Worm (Caenorhabditis elegans) whole organism, L4 larva: ENCODE data around the gene Y38E10A.8.

Source experiments
- F10B5.3 ChIP-seq: sonication (generic microtip); optimal IDR thresholded peaks from 2 replicates; lab custom pipeline; 2016; ENCODE audit warnings: mild to moderate bottlenecking, missing genetic modification characterization, missing compliant biosample characterization
- F37D6.2 ChIP-seq: sonication (generic microtip); optimal IDR thresholded peaks from 2 replicates; lab custom pipeline; 2016; ENCODE audit warnings: mild to moderate bottlenecking, missing genetic modification characterization, missing compliant biosample characterization
- R02D3.7 ChIP-seq: fragments of 150-350 bp; sonication (generic microtip); optimal IDR thresholded peaks from 3 replicates; lab custom pipeline; 2014; ENCODE audit warnings: missing biosample characterization, missing genetic modification characterization
- Y105C5A.15 ChIP-seq: fragments of 200-800 bp; sonication (Bioruptor generic); IDR thresholded peaks from 2 replicates; pipeline ENCODE4 v1.3.6; 2022; ENCODE audit warnings: missing genetic modification characterization, missing compliant biosample characterization
- Y48G9A.11 ChIP-seq: fragments of 200-800 bp; sonication (Bioruptor generic); IDR thresholded peaks from 2 replicates; pipeline ENCODE4 v1.3.6; 2022; ENCODE audit warnings: missing genetic modification reagents, missing genetic modification characterization, missing compliant biosample characterization
- aha-1 ChIP-seq: fragments of 150-350 bp; peaks from one replicate; lab custom pipeline; 2014; ENCODE audit warnings: missing biosample characterization, missing genetic modification characterization
- aly-2 ChIP-seq: sonication (generic microtip); optimal IDR thresholded peaks from 2 replicates; lab custom pipeline; 2018; ENCODE audit warnings: missing biosample characterization, missing genetic modification characterization
- ama-1 ChIP-seq: fragments of 150-350 bp; optimal IDR thresholded peaks from 2 replicates; lab custom pipeline; 2014; ENCODE audit warnings: inconsistent platforms, mixed read lengths
- arid-1 ChIP-seq: fragments of 200-800 bp; sonication (Bioruptor generic); conservative IDR thresholded peaks from 2 replicates; pipeline ENCODE4 v1.3.6; 2022; ENCODE audit warnings: missing genetic modification reagents, missing genetic modification characterization, missing compliant biosample characterization
- ctbp-1 ChIP-seq: fragments of 200-800 bp; sonication (Bioruptor generic); IDR thresholded peaks from 2 replicates; pipeline ENCODE4 v1.3.6; 2022; ENCODE audit warnings: missing genetic modification reagents, missing genetic modification characterization, missing compliant biosample characterization
- daf-19 ChIP-seq: fragments of 200-800 bp; sonication (Bioruptor generic); conservative IDR thresholded peaks from 2 replicates; pipeline ENCODE4 v1.3.6; 2022; ENCODE audit warnings: missing genetic modification characterization, missing compliant biosample characterization
- dmd-6 ChIP-seq: fragments of 200-800 bp; sonication (Bioruptor generic); IDR thresholded peaks from 2 replicates; pipeline ENCODE4 v1.3.6; 2022; ENCODE audit warnings: missing genetic modification reagents, missing genetic modification characterization, missing compliant biosample characterization
- dmd-8 ChIP-seq: fragments of 200-800 bp; sonication (Bioruptor generic); IDR thresholded peaks from 2 replicates; pipeline ENCODE4 v1.3.6; 2022; ENCODE audit warnings: missing genetic modification characterization, missing compliant biosample characterization
- dpl-1 ChIP-seq: fragments of 150-350 bp; optimal IDR thresholded peaks from 2 replicates; lab custom pipeline; 2014; ENCODE audit warnings: missing biosample characterization, missing genetic modification reagents, missing genetic modification characterization
- dve-1 ChIP-seq: sonication (generic microtip); optimal IDR thresholded peaks from 2 replicates; lab custom pipeline; 2017; ENCODE audit warnings: antibody characterized with exemption, mild to moderate bottlenecking, missing genetic modification characterization, missing compliant biosample characterization; ENCODE audit not compliant: insufficient read depth
- egl-43 ChIP-seq: fragments of 200-800 bp; sonication (Bioruptor generic); IDR thresholded peaks from 2 replicates; pipeline ENCODE4 v1.3.6; 2022; ENCODE audit warnings: missing genetic modification reagents, missing genetic modification characterization, missing compliant biosample characterization
- fkh-10 ChIP-seq: fragments of 150-350 bp; optimal IDR thresholded peaks from 2 replicates; lab custom pipeline; 2014; ENCODE audit warnings: missing biosample characterization, missing genetic modification reagents, missing genetic modification characterization
- gei-8 ChIP-seq: fragments of 200-800 bp; sonication (Bioruptor generic); optimal IDR thresholded peaks from 2 replicates; lab custom pipeline; 2018; ENCODE audit warnings: mild to moderate bottlenecking, missing genetic modification characterization, missing compliant biosample characterization
- hif-1 ChIP-seq, 2 experiments: sonication (generic microtip); optimal IDR thresholded peaks; 2 replicates each; lab custom pipeline; 2016 to 2017; ENCODE audit warnings: missing compliant biosample characterization in 2 of 2, missing genetic modification characterization in 2 of 2, missing genetic modification reagents in 2 of 2, missing genotype in 2 of 2, mild to moderate bottlenecking in 1 of 2
- lin-1 ChIP-seq: fragments of 200-800 bp; sonication (Bioruptor generic); IDR thresholded peaks from 2 replicates; pipeline ENCODE4 v1.3.6; 2022; ENCODE audit warnings: missing genetic modification reagents, missing genetic modification characterization, missing compliant biosample characterization
- lin-15B ChIP-seq: fragments of 150-350 bp; sonication (generic microtip); optimal IDR thresholded peaks from 3 replicates; lab custom pipeline; 2014; ENCODE audit warnings: missing biosample characterization, missing genetic modification characterization
- lin-29 ChIP-seq: fragments of 200-800 bp; sonication (Bioruptor generic); IDR thresholded peaks from 2 replicates; pipeline ENCODE4 v1.3.6; 2022; ENCODE audit warnings: missing genetic modification reagents, missing genetic modification characterization, missing compliant biosample characterization
- lsy-2 ChIP-seq, 2 experiments: fragments of 150-350 bp in 1 of 2; sonication (generic microtip) in 1 of 2; optimal IDR thresholded peaks; 2 replicates each; lab custom pipeline; 2014 to 2017; ENCODE audit warnings: missing biosample characterization in 2 of 2, missing genetic modification characterization in 2 of 2
- mep-1 ChIP-seq: fragments of 150-350 bp; sonication (generic microtip); optimal IDR thresholded peaks from 3 replicates; lab custom pipeline; 2014; ENCODE audit warnings: missing biosample characterization, missing genetic modification characterization
- nhr-25 ChIP-seq: sonication (generic microtip); optimal IDR thresholded peaks from 2 replicates; lab custom pipeline; 2017; ENCODE audit warnings: missing genetic modification characterization, mild to moderate bottlenecking, missing compliant biosample characterization, antibody characterized with exemption, moderate library complexity, borderline replicate concordance; ENCODE audit not compliant: insufficient read depth
- nhr-28 ChIP-seq: fragments of 150-350 bp; optimal IDR thresholded peaks from 2 replicates; lab custom pipeline; 2014; ENCODE audit warnings: missing biosample characterization, missing genetic modification characterization
- nhr-42 ChIP-seq: fragments of 200-800 bp; sonication (Bioruptor generic); IDR thresholded peaks from 2 replicates; pipeline ENCODE4 v1.3.6; 2022; ENCODE audit warnings: missing genetic modification characterization, missing compliant biosample characterization
- pha-4 ChIP-seq, 2 experiments: fragments of 150-350 bp in 1 of 2; fragments of 200-800 bp in 1 of 2; sonication (Bioruptor generic) in 1 of 2; IDR thresholded peaks in 1 of 2; optimal IDR thresholded peaks in 1 of 2; 2 replicates each; pipeline versions ENCODE4 v1.3.6 to Lab custom; 2014 to 2022; ENCODE audit warnings: missing genetic modification characterization in 2 of 2, missing genetic modification reagents in 2 of 2, missing biosample characterization in 1 of 2, missing compliant biosample characterization in 1 of 2
- set-16 ChIP-seq: fragments of 200-800 bp; sonication (Bioruptor generic); IDR thresholded peaks from 2 replicates; pipeline ENCODE4 v1.3.6; 2022; ENCODE audit warnings: missing genetic modification reagents, missing genetic modification characterization, missing compliant biosample characterization
- spr-3 ChIP-seq: fragments of 200-800 bp; sonication (Bioruptor generic); optimal IDR thresholded peaks from 2 replicates; lab custom pipeline; 2018; ENCODE audit warnings: mild to moderate bottlenecking, missing genetic modification characterization, missing compliant biosample characterization
- tag-97 ChIP-seq: fragments of 200-800 bp; sonication (Bioruptor generic); IDR thresholded peaks from 2 replicates; pipeline ENCODE4 v1.3.6; 2022; ENCODE audit warnings: missing genetic modification characterization, missing compliant biosample characterization
- zfp-2 ChIP-seq: sonication (generic microtip); optimal IDR thresholded peaks from 2 replicates; lab custom pipeline; 2016; ENCODE audit warnings: mild to moderate bottlenecking, missing genetic modification characterization, missing compliant biosample characterization
- zip-2 ChIP-seq: fragments of 150-350 bp; optimal IDR thresholded peaks from 2 replicates; lab custom pipeline; 2014; ENCODE audit warnings: missing biosample characterization, missing genetic modification characterization

Gene Y38E10A.8

DNA sequence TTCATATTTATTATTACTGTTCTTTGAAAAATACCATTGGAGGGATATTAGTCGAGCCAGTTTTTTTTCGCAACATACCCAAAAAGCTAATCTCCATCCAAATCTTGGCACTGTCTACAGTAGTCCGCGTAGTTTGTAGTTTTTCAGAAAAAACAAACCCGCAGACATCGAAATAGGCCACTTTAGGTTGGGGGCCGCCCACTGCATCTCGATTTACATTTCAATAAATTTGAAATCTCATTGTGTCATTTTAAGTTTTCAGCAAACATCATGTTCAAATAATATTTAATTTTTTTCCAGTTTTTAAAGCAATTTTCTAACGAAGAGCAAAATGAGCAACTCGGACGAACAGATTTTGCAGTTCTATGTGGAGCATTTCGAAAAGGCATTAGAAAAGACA, 33.4 kb downstream of the Y38E10A.8 start, which contains the start of gene nhr-235:
nhr-235 (plus strand) TSS at position 301 of the 400 bp plus-strand sequence.
- TF ChIP-seq fkh-10 (no peak), F37D6.2 (no peak), spr-3 (GFP tag; lab: Kevin White, UChicago) (no peak), dve-1 (tag; lab: Kevin White, UChicago) (no peak), daf-19 (no peak), R02D3.7 (no peak), lin-15B (tag; lab: Kevin White, UChicago) (no peak), ctbp-1 (no peak), arid-1 (no peak), dmd-6 (GFP tag; lab: Robert Waterston, UW) (no peak)
- TF ChIP-seq, all 104 proteins: peak for 0

DNA sequence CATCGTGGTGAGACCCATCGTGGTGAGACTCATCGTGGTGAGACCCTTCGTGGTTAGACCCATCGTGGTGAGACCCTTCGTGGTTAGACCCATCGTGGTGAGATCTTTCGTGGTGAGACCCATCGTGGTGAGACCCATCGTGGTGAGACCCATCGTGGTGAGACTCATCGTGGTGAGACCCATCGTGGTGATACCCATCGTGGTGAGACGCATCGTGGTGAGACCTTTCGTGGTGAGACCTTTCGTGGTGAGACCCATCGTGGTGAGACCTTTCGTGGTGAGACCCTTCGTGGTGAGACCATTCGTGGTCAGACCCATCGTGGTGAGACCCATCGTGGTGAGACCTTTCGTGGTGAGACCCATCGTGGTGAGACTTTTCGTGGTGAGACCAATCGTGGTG, 44.2 kb downstream of the Y38E10A.8 start:
- TF ChIP-seq egl-43 (GFP tag; lab: Robert Waterston, UW), result peak; percentile 58; the same call in 1 of the 2 replicates
- peak; percentile 31; the same call in 1 of the 2 replicates for TF ChIP-seq set-16 (GFP tag; lab: Robert Waterston, UW)
- peak; percentile 77 for TF ChIP-seq dmd-8 (GFP tag; lab: Robert Waterston, UW)
- TF ChIP-seq, all 104 proteins: peak for 3; not testable (repeated sequence) for 101

- no peak for TF ChIP-seq hif-1 (tag; optimal IDR thresholded peaks at IDR 0.05; lab: Kevin White, UChicago)
Observed at ce11 chrII:12654447-12654846, 47.4 kb downstream of the Y38E10A.8 start, which contains the start of gene rgs-4. TSS of gene rgs-4 (plus strand) at chrII:12654747.

ce11 chrII:12655816-12656215, 48.8 kb downstream of the Y38E10A.8 start:
- TF ChIP-seq ctbp-1 (no peak), gei-8 (GFP tag; lab: Kevin White, UChicago) (no peak), lin-29 (GFP tag; lab: Robert Waterston, UW) (no peak), nhr-25 (tag; lab: Kevin White, UChicago) (no peak), Y48G9A.11 (no peak), ama-1 (no peak), aha-1 (tag; lab: Kevin White, UChicago) (peak; percentile 74), zfp-2 (no peak), Y105C5A.15 (GFP tag; lab: Robert Waterston, UW) (no peak)

- TF ChIP-seq lin-1 (GFP tag; lab: Robert Waterston, UW), result no peak
- TF ChIP-seq lin-15B (tag; lab: Kevin White, UChicago), result no peak
- no peak for TF ChIP-seq pha-4 (GFP tag; IDR thresholded peaks at IDR 0.05; lab: Robert Waterston, UW)
- no peak for TF ChIP-seq pha-4 (tag; optimal IDR thresholded peaks at IDR 0.05; lab: Kevin White, UChicago)
- no peak for TF ChIP-seq lsy-2 (tag; optimal IDR thresholded peaks at IDR 0.05; lab: Kevin White, UChicago)
- no peak for TF ChIP-seq dpl-1 (GFP tag; lab: Kevin White, UChicago)
- TF ChIP-seq zip-2 (tag; lab: Kevin White, UChicago), result no peak
- no peak for TF ChIP-seq mep-1 (tag; lab: Kevin White, UChicago)
- no peak for TF ChIP-seq nhr-42
- no peak for TF ChIP-seq tag-97 (GFP tag; lab: Robert Waterston, UW)
- TF ChIP-seq F10B5.3 (tag; lab: Kevin White, UChicago), result no peak
- no peak for TF ChIP-seq nhr-28 (tag; lab: Kevin White, UChicago)
- no peak for TF ChIP-seq lin-29 (GFP tag; lab: Robert Waterston, UW)
- no peak for TF ChIP-seq aly-2
- TF ChIP-seq, all 104 proteins: peak for 0
Observed at ce11 chrII:12657620-12658019, 50.6 kb downstream of the Y38E10A.8 start.
